Worm (Caenorhabditis elegans): ENCODE measurements around the gene C49G7.12.

DNA sequence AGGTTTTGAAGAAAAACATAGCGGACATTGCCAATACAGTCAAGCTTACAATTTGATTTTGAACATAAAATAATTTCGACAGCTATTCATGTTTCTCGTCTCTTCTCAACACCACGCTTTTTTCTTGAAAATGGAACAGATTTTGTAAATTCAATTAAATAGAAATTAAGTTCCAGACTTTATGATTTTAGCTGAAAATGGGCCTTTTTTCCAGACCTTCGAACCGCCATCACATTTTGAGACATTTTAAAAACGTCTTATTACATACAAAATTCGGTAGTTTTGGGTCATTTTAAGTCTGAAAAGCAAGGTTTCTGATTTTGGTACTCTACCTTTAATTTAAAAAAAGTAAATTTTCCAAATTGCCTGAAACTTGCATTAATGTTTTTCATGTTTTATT is at the start of gene C49G7.12:
- TF ChIP-seq fkh-6 (tag; optimal IDR thresholded peaks at IDR 0.05) (no peak), elt-4 (tag; optimal IDR thresholded peaks at IDR 0.05) (no peak), ama-1 (optimal IDR thresholded peaks at IDR 0.05) (no peak), dve-1 (tag; optimal IDR thresholded peaks at IDR 0.05) (no peak), lim-6 (tag; optimal IDR thresholded peaks at IDR 0.05) (no peak), ceh-6 (GFP tag; optimal IDR thresholded peaks at IDR 0.05) (no peak)
